Worm (Caenorhabditis elegans): ENCODE results near the gene F38A6.4.
A peak's percentile ranks its signal among the peaks of the same experiment; 100 is the strongest.

Gene F38A6.4

DNA sequence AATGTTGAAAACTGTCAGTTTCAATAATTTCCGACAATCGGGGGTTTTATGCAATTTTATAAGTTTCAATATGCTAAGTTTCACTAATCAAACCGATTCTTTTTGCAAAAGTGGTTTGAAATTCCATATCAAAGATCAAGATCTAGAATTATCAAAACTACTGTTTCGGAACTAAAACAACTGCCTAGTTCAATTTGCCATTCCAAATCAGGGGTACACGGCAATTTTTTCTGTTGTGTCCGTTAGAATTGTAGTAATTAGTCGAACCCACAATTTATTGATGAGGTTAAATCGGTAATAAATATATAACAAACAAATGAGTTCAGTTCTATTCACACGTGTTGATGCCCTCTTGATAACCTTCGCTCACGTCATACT lies 10.7 kb upstream of the F38A6.4 start:
- TF ChIP-seq nhr-10 (tag; optimal IDR thresholded peaks at IDR 0.05) (no peak), hlh-30 (tag; optimal IDR thresholded peaks at IDR 0.05; ENCODE audit: insufficient read depth) (no peak), tra-1 (GFP tag; IDR thresholded peaks at IDR 0.05) (no peak), gei-8 (GFP tag; optimal IDR thresholded peaks at IDR 0.05) (no peak), unc-62 (GFP tag; optimal IDR thresholded peaks at IDR 0.05 in 1 of 2) (peak in 1 of 2 experiments; percentile 86), unc-62 (tag; optimal IDR thresholded peaks at IDR 0.05) (no peak), Y75B8A.6 (GFP tag; IDR thresholded peaks at IDR 0.05) (no peak), Y5F2A.4 (GFP tag; optimal IDR thresholded peaks at IDR 0.05) (no peak), Y105C5A.15 (GFP tag; IDR thresholded peaks at IDR 0.05) (no peak), nhr-102 (tag; optimal IDR thresholded peaks at IDR 0.05) (no peak), snpc-4 (tag; optimal IDR thresholded peaks at IDR 0.05) (no peak), R02D3.7 (tag; optimal IDR thresholded peaks at IDR 0.05) (no peak), ztf-11 (tag; optimal IDR thresholded peaks at IDR 0.05) (no peak), ama-1 (optimal IDR thresholded peaks at IDR 0.05) (no peak), mxl-2 (GFP tag; conservative IDR thresholded peaks at IDR 0.05) (no peak), dmd-8 (GFP tag; IDR thresholded peaks at IDR 0.05) (no peak), lin-15B (tag; optimal IDR thresholded peaks at IDR 0.05) (no peak), ceh-20 (GFP tag; IDR thresholded peaks at IDR 0.05) (no peak), ces-1 (GFP tag; optimal IDR thresholded peaks at IDR 0.05) (no peak), nhr-41 (GFP tag; IDR thresholded peaks at IDR 0.05) (no peak), tag-97 (GFP tag; IDR thresholded peaks at IDR 0.05) (no peak), daf-16 (GFP tag; optimal IDR thresholded peaks at IDR 0.05) (no peak), daf-16 (tag; optimal IDR thresholded peaks at IDR 0.05) (peak; percentile 63), mdt-29 (GFP tag; IDR thresholded peaks at IDR 0.05) (no peak), egl-43 (GFP tag; IDR thresholded peaks at IDR 0.05) (no peak), nhr-28 (tag; optimal IDR thresholded peaks at IDR 0.05) (peak; percentile 17), mep-1 (tag; optimal IDR thresholded peaks at IDR 0.05) (no peak)

- TF ChIP-seq hlh-11 (tag; optimal IDR thresholded peaks at IDR 0.05) (no peak), aha-1 (tag) (peak; percentile 64), dve-1 (tag; optimal IDR thresholded peaks at IDR 0.05; ENCODE audit: insufficient read depth) (peak; percentile 25), Y48G9A.11 (GFP tag; IDR thresholded peaks at IDR 0.05) (no peak), mdt-29 (GFP tag; IDR thresholded peaks at IDR 0.05) (0 out of 2 replicates have a peak, but pooled peaks have one; percentile 8), ama-1 (optimal IDR thresholded peaks at IDR 0.05) (peak; percentile 84), mdl-1 (tag; optimal IDR thresholded peaks at IDR 0.05) (no peak), nhr-42 (GFP tag; IDR thresholded peaks at IDR 0.05) (peak; percentile 14; the same call in 1 of the 2 replicates), lin-13 (GFP tag; optimal IDR thresholded peaks at IDR 0.05) (no peak), hif-1 (tag; optimal IDR thresholded peaks at IDR 0.05) (peak; percentile 30 to 52), hlh-30 (tag; optimal IDR thresholded peaks at IDR 0.05; ENCODE audit: insufficient read depth) (peak; percentile 10), nhr-102 (tag; optimal IDR thresholded peaks at IDR 0.05) (peak; percentile 59), mep-1 (tag; optimal IDR thresholded peaks at IDR 0.05) (peak; percentile 63), daf-16 (GFP tag; optimal IDR thresholded peaks at IDR 0.05) (no peak), daf-16 (tag; optimal IDR thresholded peaks at IDR 0.05) (peak; percentile 7), pha-4 (GFP tag; IDR thresholded peaks at IDR 0.05) (peak; percentile 12; the same call in 1 of the 2 replicates), pha-4 (tag; optimal IDR thresholded peaks at IDR 0.05) (no peak)
These were observed 10.1 kb upstream of the F38A6.4 start for ce11 chrV:20785050-20785847.

DNA sequence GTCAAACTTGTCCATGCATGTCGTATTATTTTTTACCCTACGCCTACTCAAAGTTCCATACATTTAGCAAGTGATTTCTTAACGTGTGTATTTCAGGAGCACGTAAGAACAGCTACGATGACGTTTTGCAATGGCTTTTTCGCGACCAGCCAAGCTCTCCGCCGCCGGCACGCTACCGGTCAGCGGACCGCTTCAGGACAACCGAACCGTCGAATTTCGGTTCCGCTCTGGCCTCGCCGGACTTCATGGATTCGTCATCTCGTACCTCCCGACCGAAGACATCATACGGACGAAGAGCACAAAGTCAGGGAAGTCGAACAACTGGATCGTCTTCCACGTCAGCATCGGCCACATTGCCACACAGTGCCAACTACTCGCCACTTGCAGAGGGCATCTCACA lies 8.5 kb upstream of the F38A6.4 start:
- TF ChIP-seq unc-62 (GFP tag; optimal IDR thresholded peaks at IDR 0.05 in 1 of 2) (peak in 1 of 2 experiments; percentile 5), unc-62 (tag; optimal IDR thresholded peaks at IDR 0.05) (no peak), ceh-32 (tag; optimal IDR thresholded peaks at IDR 0.05; ENCODE audit: poor library complexity) (no peak), set-16 (GFP tag; IDR thresholded peaks at IDR 0.05) (peak; percentile 88)
